Worm (Caenorhabditis elegans): ENCODE measurements around the gene K03B4.6.

K03B4.6 gene

ce11 chrV:4676092-4676491, at the start of gene K03B4.6:
TSS of gene K03B4.6 (minus strand) at chrV:4676192.
- TF ChIP-seq sox-4 (tag; optimal IDR thresholded peaks at IDR 0.05) (no peak), ets-4 (tag; optimal IDR thresholded peaks at IDR 0.05) (no peak), ceh-31 (tag; optimal IDR thresholded peaks at IDR 0.05) (no peak), ttx-3 (tag; optimal IDR thresholded peaks at IDR 0.05) (no peak), eyg-1 (tag; optimal IDR thresholded peaks at IDR 0.05) (no peak)

ce11 chrV:4724453-4724852, 48.5 kb upstream of the K03B4.6 start, which contains the start of gene F39G3.4:
TSS of gene F39G3.4 (plus strand) at chrV:4724753.
- TF ChIP-seq pha-4 (tag; optimal IDR thresholded peaks at IDR 0.05) (no peak), hlh-30 (tag; optimal IDR thresholded peaks at IDR 0.05; ENCODE audit: insufficient read depth) (no peak), pag-3 (tag; optimal IDR thresholded peaks at IDR 0.05; ENCODE audit: borderline replicate concordance) (no peak)

- no peak for TF ChIP-seq F13H6.1 (tag; optimal IDR thresholded peaks at IDR 0.05)
- no peak for TF ChIP-seq nhr-11 (tag; optimal IDR thresholded peaks at IDR 0.05)
- no peak for TF ChIP-seq nfya-1 (tag; optimal IDR thresholded peaks at IDR 0.05)
- no peak for TF ChIP-seq C38D4.7 (GFP tag; optimal IDR thresholded peaks at IDR 0.05)
- TF ChIP-seq ahr-1 (tag; optimal IDR thresholded peaks at IDR 0.05): no peak
- TF ChIP-seq madf-2 (tag; optimal IDR thresholded peaks at IDR 0.05): no peak
- TF ChIP-seq lin-11 (tag; optimal IDR thresholded peaks at IDR 0.05): no peak
- no peak for TF ChIP-seq lim-6 (tag; optimal IDR thresholded peaks at IDR 0.05)
- TF ChIP-seq ceh-34 (tag; optimal IDR thresholded peaks at IDR 0.05): no peak
Observed at ce11 chrV:4722314-4722713, 46.3 kb upstream of the K03B4.6 start, which contains the start of gene F39G3.5. TSS of gene F39G3.5 (plus strand) at chrV:4722614.

ce11 chrV:4720884-4721464, 45.0 kb upstream of the K03B4.6 start:
- peak; percentile 58 for TF ChIP-seq elt-2 (tag; optimal IDR thresholded peaks at IDR 0.05)
- TF ChIP-seq ttx-3 (tag; optimal IDR thresholded peaks at IDR 0.05): no peak

ce11 chrV:4719965-4720364, 44.0 kb upstream of the K03B4.6 start, which contains the start of gene prx-6:
TSS of gene prx-6 (minus strand) at chrV:4720093.
- TF ChIP-seq elt-2 (tag; optimal IDR thresholded peaks at IDR 0.05) (peak; percentile 66), ceh-30 (tag; optimal IDR thresholded peaks at IDR 0.05) (no peak)

- TF ChIP-seq C08G9.2 (tag; optimal IDR thresholded peaks at IDR 0.05): no peak
- TF ChIP-seq lin-11 (tag; optimal IDR thresholded peaks at IDR 0.05): no peak
- TF ChIP-seq ceh-6 (GFP tag; optimal IDR thresholded peaks at IDR 0.05): no peak
- TF ChIP-seq odd-2 (tag; optimal IDR thresholded peaks at IDR 0.05): no peak
- no peak for TF ChIP-seq tbx-2 (tag; optimal IDR thresholded peaks at IDR 0.05)
- no peak for TF ChIP-seq fkh-10 (GFP tag; optimal IDR thresholded peaks at IDR 0.05)
- no peak for TF ChIP-seq T23F11.4 (GFP tag; optimal IDR thresholded peaks at IDR 0.05)
- no peak for TF ChIP-seq ceh-30 (tag; optimal IDR thresholded peaks at IDR 0.05)
Observed at ce11 chrV:4710464-4710863, 34.5 kb upstream of the K03B4.6 start, which contains the start of gene oac-24. TSS of gene oac-24 (plus strand) at chrV:4710764.

- TF ChIP-seq nfya-1 (tag; optimal IDR thresholded peaks at IDR 0.05) (no peak), pat-9 (tag; optimal IDR thresholded peaks at IDR 0.05) (no peak), ceh-22 (tag; optimal IDR thresholded peaks at IDR 0.05) (no peak), pqm-1 (tag; optimal IDR thresholded peaks at IDR 0.05) (no peak), K02D7.2 (tag; optimal IDR thresholded peaks at IDR 0.05) (no peak), T23F11.4 (GFP tag; optimal IDR thresholded peaks at IDR 0.05) (no peak), tbx-7 (tag; optimal IDR thresholded peaks at IDR 0.05) (no peak), ceh-31 (tag; optimal IDR thresholded peaks at IDR 0.05) (no peak), nhr-232 (tag; optimal IDR thresholded peaks at IDR 0.05) (no peak), syd-9 (tag; optimal IDR thresholded peaks at IDR 0.05) (no peak), C08G9.2 (tag; optimal IDR thresholded peaks at IDR 0.05) (no peak), eyg-1 (tag; optimal IDR thresholded peaks at IDR 0.05) (no peak)
Observed at ce11 chrV:4707646-4708045, 31.7 kb upstream of the K03B4.6 start.
